Fruit fly (Drosophila melanogaster) whole organism, embryonic: ENCODE results near the gene Tctp.

Source experiments
- Abd-B ChIP-seq: fragments of 200-800 bp; sonication (Bioruptor generic); optimal IDR thresholded peaks from 2 replicates; lab custom pipeline; 2018; ENCODE audit warnings: missing biosample characterization, mild to moderate bottlenecking, missing genetic modification characterization, moderate library complexity
- Aef1 ChIP-seq: fragments of 200-800 bp; sonication (Bioruptor generic); IDR thresholded peaks from 3 replicates; pipeline ENCODE4 v1.3.6; 2022; ENCODE audit warnings: missing biosample characterization, missing genetic modification characterization
- Antp ChIP-seq: fragments of 200-800 bp; sonication (Bioruptor generic); optimal IDR thresholded peaks from 3 replicates; lab custom pipeline; 2016; ENCODE audit warnings: missing biosample characterization, missing genetic modification characterization
- Atf-2 ChIP-seq: fragments of 200-800 bp; sonication (Bioruptor generic); optimal IDR thresholded peaks from 2 replicates; lab custom pipeline; 2016; ENCODE audit warnings: missing biosample characterization, missing genetic modification characterization
- CG11695 ChIP-seq: fragments of 200-800 bp; sonication (Bioruptor generic); IDR thresholded peaks from 3 replicates; pipeline ENCODE4 v1.3.6; 2022; ENCODE audit warnings: missing biosample characterization, missing genetic modification characterization
- CG12071 ChIP-seq: fragments of 200-800 bp; sonication (Bioruptor generic); optimal IDR thresholded peaks from 3 replicates; lab custom pipeline; 2018; ENCODE audit warnings: missing biosample characterization, mild to moderate bottlenecking, missing genetic modification characterization
- CG13424 ChIP-seq: fragments of 200-800 bp; sonication (Bioruptor generic); optimal IDR thresholded peaks from 2 replicates; lab custom pipeline; 2019; ENCODE audit warnings: missing biosample characterization, mild to moderate bottlenecking, missing genetic modification characterization, moderate library complexity
- CG14667 ChIP-seq: fragments of 200-800 bp; sonication (Bioruptor generic); IDR thresholded peaks from 2 replicates; pipeline ENCODE4 v1.3.6; 2022; ENCODE audit warnings: missing biosample characterization, missing genetic modification characterization
- CG15696 ChIP-seq: fragments of 200-800 bp; sonication (Bioruptor generic); optimal IDR thresholded peaks from 2 replicates; lab custom pipeline; 2019; ENCODE audit warnings: missing biosample characterization, mild to moderate bottlenecking, missing genetic modification characterization, moderate library complexity
- CG17568 ChIP-seq: fragments of 200-800 bp; sonication (Bioruptor generic); optimal IDR thresholded peaks from 2 replicates; lab custom pipeline; 2018; ENCODE audit warnings: missing biosample characterization, mild to moderate bottlenecking, missing genetic modification characterization, moderate library complexity
- CG18262 ChIP-seq: fragments of 200-800 bp; optimal IDR thresholded peaks from 3 replicates; lab custom pipeline; 2019; ENCODE audit warnings: missing biosample characterization, mild to moderate bottlenecking, missing genetic modification characterization, moderate library complexity
- CG3065 ChIP-seq: fragments of 200-800 bp; sonication (Bioruptor generic); optimal IDR thresholded peaks from 2 replicates; lab custom pipeline; 2016; ENCODE audit warnings: missing biosample characterization, missing genetic modification characterization
- CG3163 ChIP-seq: fragments of 200-800 bp; sonication (Bioruptor generic); optimal IDR thresholded peaks from 3 replicates; lab custom pipeline; 2016; ENCODE audit warnings: missing biosample characterization, missing genetic modification characterization
- CG32772 ChIP-seq: fragments of 200-800 bp; sonication (Bioruptor generic); IDR thresholded peaks from 2 replicates; pipeline ENCODE4 v1.3.6; 2022; ENCODE audit warnings: missing biosample characterization, missing genetic modification characterization
- CG3726 ChIP-seq: fragments of 200-800 bp; sonication (Bioruptor generic); IDR thresholded peaks from 3 replicates; pipeline ENCODE4, ENCODE4 v1.3.6; 2022; ENCODE audit warnings: missing biosample characterization, missing genetic modification characterization
- CG4424 ChIP-seq: fragments of 200-800 bp; sonication (Bioruptor generic); optimal IDR thresholded peaks from 3 replicates; lab custom pipeline; 2016; ENCODE audit warnings: missing biosample characterization, missing genetic modification characterization
- CG6254 ChIP-seq: fragments of 200-800 bp; sonication (Bioruptor generic); optimal IDR thresholded peaks from 3 replicates; lab custom pipeline; 2017; ENCODE audit warnings: mild to moderate bottlenecking, missing biosample characterization, missing genetic modification reagents, missing genetic modification characterization
- CG8290 ChIP-seq, 3 experiments: fragments of 200-800 bp; sonication (Bioruptor generic); optimal IDR thresholded peaks; 2 replicates each; lab custom pipeline; 2016 to 2019; ENCODE audit warnings: missing biosample characterization in 3 of 3, missing genetic modification characterization in 3 of 3, mild to moderate bottlenecking in 2 of 3, moderate library complexity in 1 of 3
- CG8359 ChIP-seq: fragments of 200-800 bp; sonication (Bioruptor generic); optimal IDR thresholded peaks from 2 replicates; lab custom pipeline; 2017; ENCODE audit warnings: missing biosample characterization, mild to moderate bottlenecking, missing genetic modification characterization, borderline replicate concordance
- CG9727 ChIP-seq: fragments of 200-800 bp; sonication (Bioruptor generic); optimal IDR thresholded peaks from 3 replicates; lab custom pipeline; 2017; ENCODE audit warnings: missing biosample characterization, mild to moderate bottlenecking, missing genetic modification characterization
- CG9817 ChIP-seq: fragments of 200-800 bp; sonication (Bioruptor generic); optimal IDR thresholded peaks from 2 replicates; lab custom pipeline; 2018; ENCODE audit warnings: missing biosample characterization, mild to moderate bottlenecking, missing genetic modification characterization, moderate library complexity
- Camta ChIP-seq: fragments of 200-800 bp; sonication (Bioruptor generic); optimal IDR thresholded peaks from 2 replicates; lab custom pipeline; 2016; ENCODE audit warnings: missing biosample characterization, missing genetic modification characterization
- D19A ChIP-seq: fragments of 200-800 bp; optimal IDR thresholded peaks from 3 replicates; lab custom pipeline; 2019; ENCODE audit warnings: missing biosample characterization, mild to moderate bottlenecking, missing genetic modification characterization, moderate library complexity
- Dek ChIP-seq: fragments of 200-800 bp; sonication (Bioruptor generic); optimal IDR thresholded peaks from 3 replicates; lab custom pipeline; 2019; ENCODE audit warnings: missing biosample characterization, mild to moderate bottlenecking, missing genetic modification characterization, moderate library complexity
- HHEX ChIP-seq: fragments of 200-800 bp; sonication (Bioruptor generic); optimal IDR thresholded peaks from 3 replicates; lab custom pipeline; 2017; ENCODE audit warnings: missing biosample characterization, mild to moderate bottlenecking, missing genetic modification characterization, missing genetic modification reagents
- HLH54F ChIP-seq: fragments of 200-800 bp; sonication (Bioruptor generic); optimal IDR thresholded peaks from 3 replicates; lab custom pipeline; 2016; ENCODE audit warnings: missing biosample characterization, missing genetic modification characterization
- HmgZ ChIP-seq: fragments of 200-800 bp; sonication (Bioruptor generic); optimal IDR thresholded peaks from 2 replicates; lab custom pipeline; 2018; ENCODE audit warnings: missing biosample characterization, mild to moderate bottlenecking, missing genetic modification characterization
- Hmr ChIP-seq: fragments of 200-800 bp; sonication (Bioruptor generic); optimal IDR thresholded peaks from 3 replicates; lab custom pipeline; 2017; ENCODE audit warnings: mild to moderate bottlenecking, missing biosample characterization, missing genetic modification reagents, missing genetic modification characterization
- MBD-R2 ChIP-seq: fragments of 200-800 bp; sonication (Bioruptor generic); IDR thresholded peaks from 2 replicates; pipeline ENCODE4 v1.3.6; 2022; ENCODE audit warnings: missing biosample characterization, missing genetic modification characterization
- Med ChIP-seq: fragments of 200-800 bp; sonication (Bioruptor generic); peaks from one replicate; lab custom pipeline; 2016; ENCODE audit warnings: missing biosample characterization, missing genetic modification characterization, mild to moderate bottlenecking, inconsistent platforms, moderate library complexity
- NFAT ChIP-seq: fragments of 200-800 bp; sonication (Bioruptor generic); IDR thresholded peaks from 2 replicates; pipeline ENCODE4 v1.3.6; 2022; ENCODE audit warnings: missing biosample characterization, missing genetic modification characterization
- Nf-YC ChIP-seq: fragments of 200-800 bp; optimal IDR thresholded peaks from 3 replicates; lab custom pipeline; 2019; ENCODE audit warnings: missing biosample characterization, mild to moderate bottlenecking, missing genetic modification characterization, moderate library complexity
- NfI ChIP-seq: fragments of 200-800 bp; sonication (Bioruptor generic); optimal IDR thresholded peaks from 3 replicates; lab custom pipeline; 2018; ENCODE audit warnings: missing biosample characterization, mild to moderate bottlenecking, missing genetic modification characterization, moderate library complexity
- Poxn ChIP-seq: fragments of 200-800 bp; sonication (Bioruptor generic); IDR thresholded peaks from 2 replicates; pipeline ENCODE4 v1.3.6; 2022; ENCODE audit warnings: missing biosample characterization, missing genetic modification characterization
- Sin3A ChIP-seq: fragments of >200 bp; optimal IDR thresholded peaks from 2 replicates; lab custom pipeline; 2018
- Stat92E ChIP-seq, 3 experiments: fragments of >200 bp in 2 of 3; fragments of 200-800 bp in 1 of 3; sonication (Bioruptor generic) in 1 of 3; optimal IDR thresholded peaks; 2 replicates each; lab custom pipeline; 2017 to 2019; ENCODE audit warnings: missing biosample characterization in 3 of 3, missing genetic modification characterization in 3 of 3, mild to moderate bottlenecking in 1 of 3, moderate library complexity in 1 of 3
- Vsx1 ChIP-seq: fragments of 200-800 bp; sonication (Bioruptor generic); optimal IDR thresholded peaks from 2 replicates; lab custom pipeline; 2017; ENCODE audit warnings: missing biosample characterization, mild to moderate bottlenecking, missing genetic modification characterization, missing genetic modification reagents
- al ChIP-seq: fragments of 200-800 bp; sonication (Bioruptor generic); IDR thresholded peaks from 2 replicates; pipeline ENCODE4 v1.3.6; 2022; ENCODE audit warnings: missing biosample characterization, missing genetic modification characterization
- btn ChIP-seq: fragments of 200-800 bp; sonication (Bioruptor generic); optimal IDR thresholded peaks from 2 replicates; lab custom pipeline; 2016; ENCODE audit warnings: missing biosample characterization, missing genetic modification characterization
- dmrt11E ChIP-seq: fragments of 200-800 bp; sonication (Bioruptor generic); optimal IDR thresholded peaks from 3 replicates; lab custom pipeline; 2018; ENCODE audit warnings: missing biosample characterization, mild to moderate bottlenecking, missing genetic modification characterization, moderate library complexity
- fd64A ChIP-seq: fragments of 200-800 bp; sonication (Bioruptor generic); optimal IDR thresholded peaks from 3 replicates; lab custom pipeline; 2018; ENCODE audit warnings: missing biosample characterization, mild to moderate bottlenecking, missing genetic modification characterization
- fu2 ChIP-seq: fragments of 200-800 bp; sonication (Bioruptor generic); optimal IDR thresholded peaks from 2 replicates; lab custom pipeline; 2016; ENCODE audit warnings: missing biosample characterization, missing genetic modification characterization
- klu ChIP-seq: fragments of 200-800 bp; sonication (Bioruptor generic); IDR thresholded peaks from 2 replicates; pipeline ENCODE4 v1.3.6; 2022; ENCODE audit warnings: missing biosample characterization, missing genetic modification characterization
- nerfin-1 ChIP-seq: fragments of 200-800 bp; sonication (Bioruptor generic); optimal IDR thresholded peaks from 3 replicates; lab custom pipeline; 2019; ENCODE audit warnings: missing biosample characterization, mild to moderate bottlenecking, missing genetic modification characterization, moderate library complexity
- nmo ChIP-seq: fragments of 200-800 bp; sonication (Bioruptor generic); optimal IDR thresholded peaks from 2 replicates; lab custom pipeline; 2018; ENCODE audit warnings: missing biosample characterization, mild to moderate bottlenecking, missing genetic modification characterization, moderate library complexity
- pb ChIP-seq: fragments of 200-800 bp; sonication (Bioruptor generic); optimal IDR thresholded peaks from 3 replicates; lab custom pipeline; 2016; ENCODE audit warnings: missing biosample characterization, missing genetic modification characterization
- peb ChIP-seq: fragments of 200-800 bp; sonication (Bioruptor generic); IDR thresholded peaks from 2 replicates; pipeline ENCODE4 v1.3.6; 2022; ENCODE audit warnings: missing biosample characterization, missing genetic modification characterization
- pita ChIP-seq: fragments of 200-800 bp; sonication (Bioruptor generic); optimal IDR thresholded peaks from 2 replicates; lab custom pipeline; 2017; ENCODE audit warnings: missing biosample characterization, mild to moderate bottlenecking, missing genetic modification characterization
- pros ChIP-seq: fragments of 200-800 bp; sonication (Bioruptor generic); optimal IDR thresholded peaks from 3 replicates; lab custom pipeline; 2019; ENCODE audit warnings: missing biosample characterization, mild to moderate bottlenecking, missing genetic modification characterization, moderate library complexity
- sob ChIP-seq: fragments of 200-800 bp; sonication (Bioruptor generic); IDR thresholded peaks from 2 replicates; pipeline ENCODE4 v1.3.6; 2022; ENCODE audit warnings: missing biosample characterization, missing genetic modification characterization

Gene Tctp

dm6 chr3R:11243057-11243740, 33.2 kb downstream of the Tctp start (continued):
- TF ChIP-seq Dek (peak; percentile 36), fu2 (GFP tag; lab: Kevin White, UChicago) (no peak), klu (no peak), MBD-R2 (no peak; the same call in 1 of the 2 replicates), CG9817 (tag; lab: Kevin White, UChicago) (no peak), CG14667 (no peak), CG32772 (GFP tag; lab: Robert Waterston, UW) (no peak), CG4424 (GFP tag; lab: Kevin White, UChicago) (no peak), dmrt11E (tag; lab: Kevin White, UChicago) (no peak), CG3065 (no peak), Hmr (GFP tag; lab: Kevin White, UChicago) (peak; percentile 15), Med (GFP tag; lab: Kevin White, UChicago) (peak; percentile 84), CG8290 (GFP tag; optimal IDR thresholded peaks at IDR 0.05; lab: Kevin White, UChicago) (peak; percentile 11), CG8290 (tag; optimal IDR thresholded peaks at IDR 0.05; lab: Kevin White, UChicago) (peak in 1 of 2 experiments; percentile 13), Abd-B (GFP tag; lab: Kevin White, UChicago) (no peak), pb (GFP tag; lab: Kevin White, UChicago) (no peak), Poxn (no peak), CG11695 (GFP tag; lab: Robert Waterston, UW) (no peak), CG9727 (GFP tag; lab: Kevin White, UChicago) (peak; percentile 59), Vsx1 (no peak), CG3726 (GFP tag; lab: Robert Waterston, UW) (no peak), CG17568 (GFP tag; lab: Kevin White, UChicago) (no peak), Antp (GFP tag; lab: Kevin White, UChicago) (no peak), CG8359 (no peak), NFAT (GFP tag; lab: Robert Waterston, UW) (no peak), D19A (tag; lab: Kevin White, UChicago) (no peak), btn (GFP tag; lab: Kevin White, UChicago) (no peak), Nf-YC (peak; percentile 49), pros (GFP tag; lab: Kevin White, UChicago) (no peak), HmgZ (no peak), Camta (GFP tag; lab: Kevin White, UChicago) (no peak), Sin3A (no peak), peb (GFP tag; lab: Robert Waterston, UW) (no peak), nerfin-1 (tag; lab: Kevin White, UChicago) (no peak), CG3163 (GFP tag; lab: Kevin White, UChicago) (no peak), CG6254 (GFP tag; lab: Kevin White, UChicago) (no peak), fd64A (GFP tag; lab: Kevin White, UChicago) (no peak), sob (peak; percentile 55; the same call in 1 of the 2 replicates), CG18262 (tag; lab: Kevin White, UChicago) (peak; percentile 56), CG15696 (no peak), HHEX (GFP tag; lab: Kevin White, UChicago) (peak; percentile 38), Aef1 (no peak), nmo (GFP tag; lab: Kevin White, UChicago) (peak; percentile 48), CG12071 (no peak), NfI (no peak), HLH54F (no peak), CG13424 (tag; lab: Kevin White, UChicago) (no peak), Stat92E (GFP tag; optimal IDR thresholded peaks at IDR 0.05; lab: Kevin White, UChicago) (no peak), al (GFP tag; lab: Robert Waterston, UW) (0 out of 2 replicates have a peak, but pooled peaks have one; percentile 20), pita (GFP tag; lab: Kevin White, UChicago) (no peak), Atf-2 (GFP tag; lab: Kevin White, UChicago) (no peak)
